Fruit fly (Drosophila melanogaster): ENCODE results near the gene CG17375.

dm6 chr2L:6822044-6822443, 16.5 kb upstream of the CG17375 start:
- no peak for TF ChIP-seq CG8478 (optimal IDR thresholded peaks at IDR 0.05)
- no peak for TF ChIP-seq CTCF (optimal IDR thresholded peaks at IDR 0.05)

All from S2 (cell line).